Fruit fly (Drosophila melanogaster): ENCODE data around the gene CG32547.

CG32547 gene

dm6 chrX:18489509-18489908 is 10.2 kb upstream of the CG32547 start, which contains the start of gene CG15046 (continued):
- TF ChIP-seq CG13287 (GFP tag; IDR thresholded peaks at IDR 0.05; ENCODE audit: partially characterized antibody) (peak; percentile 19; the same call in 1 of the 2 replicates), Blimp-1 (GFP tag; optimal IDR thresholded peaks at IDR 0.05) (no peak), CG5180 (GFP tag; optimal IDR thresholded peaks at IDR 0.05) (peak; percentile 15), chinmo (GFP tag; IDR thresholded peaks at IDR 0.05; ENCODE audit: partially characterized antibody) (0 out of 4 replicates have a peak, but pooled peaks have one; percentile 60), Fer2 (tag; optimal IDR thresholded peaks at IDR 0.05) (no peak), Jarid2 (GFP tag; optimal IDR thresholded peaks at IDR 0.05) (peak; percentile 52), CG4617 (GFP tag; optimal IDR thresholded peaks at IDR 0.05; ENCODE audit: borderline replicate concordance) (no peak), nmo (GFP tag; optimal IDR thresholded peaks at IDR 0.05) (no peak), zen (tag; optimal IDR thresholded peaks at IDR 0.05) (no peak), CG7745 (tag; optimal IDR thresholded peaks at IDR 0.05) (no peak), CG4820 (GFP tag; optimal IDR thresholded peaks at IDR 0.05) (no peak), nom (GFP tag; optimal IDR thresholded peaks at IDR 0.05) (peak; percentile 36)

- TF ChIP-seq sug (tag; optimal IDR thresholded peaks at IDR 0.05) (peak; percentile 23), exex (tag; optimal IDR thresholded peaks at IDR 0.05) (peak; percentile 72), CG8290 (GFP tag; optimal IDR thresholded peaks at IDR 0.05) (no peak), CG8290 (tag; optimal IDR thresholded peaks at IDR 0.05) (no peak), CG2889 (GFP tag; IDR thresholded peaks at IDR 0.05) (no peak), CG34376 (GFP tag; optimal IDR thresholded peaks at IDR 0.05) (peak; percentile 3), D (optimal IDR thresholded peaks at IDR 0.05) (no peak), D (GFP tag; optimal IDR thresholded peaks at IDR 0.05) (no peak), C15 (GFP tag; IDR thresholded peaks at IDR 0.05) (no peak), Nf-YA (GFP tag; IDR thresholded peaks at IDR 0.05) (no peak), CG5245 (GFP tag; optimal IDR thresholded peaks at IDR 0.05) (no peak), Hr78 (GFP tag; optimal IDR thresholded peaks at IDR 0.05) (peak in 1 of 2 experiments; percentile 66), Dp (GFP tag; optimal IDR thresholded peaks at IDR 0.05) (no peak), shn (GFP tag; optimal IDR thresholded peaks at IDR 0.05) (no peak), Side (GFP tag; optimal IDR thresholded peaks at IDR 0.05) (no peak), Ets65A (GFP tag) (peak; percentile 17), ash1 (GFP tag; optimal IDR thresholded peaks at IDR 0.05) (no peak), da (GFP tag; optimal IDR thresholded peaks at IDR 0.05) (no peak), NK7.1 (GFP tag; optimal IDR thresholded peaks at IDR 0.05) (no peak), CG8089 (GFP tag; optimal IDR thresholded peaks at IDR 0.05) (no peak), Deaf1 (tag; optimal IDR thresholded peaks at IDR 0.05) (peak; percentile 13), CG8388 (GFP tag; optimal IDR thresholded peaks at IDR 0.05) (no peak), CG6175 (GFP tag; IDR thresholded peaks at IDR 0.05) (no peak), E2f2 (GFP tag; IDR thresholded peaks at IDR 0.05) (no peak), Meics (GFP tag; optimal IDR thresholded peaks at IDR 0.05) (no peak), tap (tag; optimal IDR thresholded peaks at IDR 0.05) (no peak), Vsx1 (GFP tag; optimal IDR thresholded peaks at IDR 0.05) (peak; percentile 4), croc (GFP tag; conservative IDR thresholded peaks at IDR 0.05) (no peak), ham (GFP tag; IDR thresholded peaks at IDR 0.05) (no peak), CG15696 (tag; optimal IDR thresholded peaks at IDR 0.05) (no peak), pum (GFP tag; optimal IDR thresholded peaks at IDR 0.05) (no peak), Neu2 (GFP tag; optimal IDR thresholded peaks at IDR 0.05; ENCODE audit: borderline replicate concordance) (no peak), ara (GFP tag; IDR thresholded peaks at IDR 0.05) (no peak), CG6813 (GFP tag; optimal IDR thresholded peaks at IDR 0.05) (no peak), grau (tag; optimal IDR thresholded peaks at IDR 0.05) (no peak), crc (GFP tag; optimal IDR thresholded peaks at IDR 0.05) (no peak), CG10267 (tag; optimal IDR thresholded peaks at IDR 0.05) (no peak)
Measured at dm6 chrX:18486356-18487059, 7.2 kb upstream of the CG32547 start, which contains the start of gene psh. Gene psh, minus strand, starts transcription at chrX:18486921.

Measured in whole organism, embryonic.